Fruit fly (Drosophila melanogaster) whole organism, embryonic: ENCODE data around the gene jet.

Source experiments
- Asciz ChIP-seq: fragments of 200-800 bp; sonication (Bioruptor generic); optimal IDR thresholded peaks from 2 replicates; lab custom pipeline; 2017; ENCODE audit warnings: missing biosample characterization, mild to moderate bottlenecking, missing genetic modification characterization, missing genetic modification reagents
- Atf-2 ChIP-seq: fragments of 200-800 bp; sonication (Bioruptor generic); optimal IDR thresholded peaks from 2 replicates; lab custom pipeline; 2016; ENCODE audit warnings: missing biosample characterization, missing genetic modification characterization
- BEAF-32 ChIP-seq: fragments of 200-800 bp; sonication (Bioruptor generic); optimal IDR thresholded peaks from 3 replicates; lab custom pipeline; 2017; ENCODE audit warnings: missing biosample characterization, missing genetic modification characterization, mild to moderate bottlenecking, moderate library complexity, missing genetic modification reagents
- Bgb ChIP-seq: fragments of 200-800 bp; sonication (Bioruptor generic); IDR thresholded peaks from 2 replicates; pipeline ENCODE4 v1.3.6; 2022; ENCODE audit warnings: missing biosample characterization, missing genetic modification characterization; ENCODE audit not compliant: partially characterized antibody
- CG10267 ChIP-seq: fragments of 200-800 bp; sonication (Bioruptor generic); optimal IDR thresholded peaks from 2 replicates; lab custom pipeline; 2018; ENCODE audit warnings: missing biosample characterization, mild to moderate bottlenecking, missing genetic modification characterization, moderate library complexity
- CG11247 ChIP-seq: fragments of 200-800 bp; sonication (Bioruptor generic); IDR thresholded peaks from 2 replicates; pipeline ENCODE4 v1.3.6; 2022; ENCODE audit warnings: missing biosample characterization, missing genetic modification characterization
- CG12659 ChIP-seq: fragments of 200-800 bp; sonication (Bioruptor generic); optimal IDR thresholded peaks from 3 replicates; lab custom pipeline; 2017; ENCODE audit warnings: mild to moderate bottlenecking, missing biosample characterization, missing genetic modification reagents, missing genetic modification characterization
- CG12769 ChIP-seq: fragments of 200-800 bp; sonication (Bioruptor generic); optimal IDR thresholded peaks from 2 replicates; lab custom pipeline; 2019; ENCODE audit warnings: missing biosample characterization, mild to moderate bottlenecking, missing genetic modification characterization, moderate library complexity
- CG17802 ChIP-seq: fragments of 200-800 bp; sonication (Bioruptor generic); optimal IDR thresholded peaks from 2 replicates; lab custom pipeline; 2018; ENCODE audit warnings: missing biosample characterization, mild to moderate bottlenecking, missing genetic modification characterization, moderate library complexity
- CG17912 ChIP-seq: fragments of 200-800 bp; sonication (Bioruptor generic); optimal IDR thresholded peaks from 2 replicates; lab custom pipeline; 2018; ENCODE audit warnings: missing biosample characterization, mild to moderate bottlenecking, missing genetic modification characterization
- CG18011 ChIP-seq: fragments of 200-800 bp; sonication (Bioruptor generic); optimal IDR thresholded peaks from 2 replicates; lab custom pipeline; 2017; ENCODE audit warnings: missing biosample characterization, missing genetic modification characterization, mild to moderate bottlenecking, moderate library complexity, missing genotype
- CG2129 ChIP-seq: fragments of 200-800 bp; sonication (Bioruptor generic); IDR thresholded peaks from 2 replicates; pipeline ENCODE4 v1.3.6; 2022; ENCODE audit warnings: missing biosample characterization, missing genetic modification characterization; ENCODE audit not compliant: partially characterized antibody
- CG30403 ChIP-seq: fragments of 200-800 bp; sonication (Bioruptor generic); optimal IDR thresholded peaks from 3 replicates; lab custom pipeline; 2016; ENCODE audit warnings: missing biosample characterization, missing genetic modification characterization
- CG30431 ChIP-seq: fragments of 200-800 bp; sonication (Bioruptor generic); optimal IDR thresholded peaks from 2 replicates; lab custom pipeline; 2017; ENCODE audit warnings: missing biosample characterization, missing genetic modification characterization
- CG32772 ChIP-seq: fragments of 200-800 bp; sonication (Bioruptor generic); IDR thresholded peaks from 2 replicates; pipeline ENCODE4 v1.3.6; 2022; ENCODE audit warnings: missing biosample characterization, missing genetic modification characterization
- CG3838 ChIP-seq: fragments of 200-800 bp; sonication (Bioruptor generic); optimal IDR thresholded peaks from 3 replicates; lab custom pipeline; 2016; ENCODE audit warnings: missing biosample characterization, missing genetic modification characterization
- CG4282 ChIP-seq: fragments of 200-800 bp; sonication (Bioruptor generic); optimal IDR thresholded peaks from 2 replicates; lab custom pipeline; 2016; ENCODE audit warnings: missing biosample characterization, missing genetic modification characterization
- CG4328 ChIP-seq: fragments of 200-800 bp; sonication (Bioruptor generic); optimal IDR thresholded peaks from 3 replicates; lab custom pipeline; 2017; ENCODE audit warnings: missing biosample characterization, missing genetic modification reagents, missing genetic modification characterization
- CG4404 ChIP-seq: fragments of 200-800 bp; sonication (Bioruptor generic); IDR thresholded peaks from 2 replicates; pipeline ENCODE4 v1.3.6; 2022; ENCODE audit warnings: missing biosample characterization, missing genetic modification characterization
- CG4707 ChIP-seq: fragments of 200-800 bp; sonication (Bioruptor generic); optimal IDR thresholded peaks from 2 replicates; lab custom pipeline; 2018; ENCODE audit warnings: missing biosample characterization, mild to moderate bottlenecking, missing genetic modification characterization, moderate library complexity
- CG6683 ChIP-seq: fragments of 200-800 bp; sonication (Bioruptor generic); optimal IDR thresholded peaks from 2 replicates; lab custom pipeline; 2017; ENCODE audit warnings: missing biosample characterization, mild to moderate bottlenecking, missing genetic modification characterization, missing genetic modification reagents
- CG6813 ChIP-seq: fragments of 200-800 bp; sonication (Bioruptor generic); optimal IDR thresholded peaks from 2 replicates; lab custom pipeline; 2017; ENCODE audit warnings: missing biosample characterization, missing genetic modification characterization, mild to moderate bottlenecking, moderate library complexity, missing genetic modification reagents
- CG7271 ChIP-seq: fragments of 200-800 bp; sonication (Bioruptor generic); optimal IDR thresholded peaks from 2 replicates; lab custom pipeline; 2018; ENCODE audit warnings: missing biosample characterization, mild to moderate bottlenecking, missing genetic modification characterization, moderate library complexity
- CG9797 ChIP-seq: fragments of 200-800 bp; sonication (Bioruptor generic); optimal IDR thresholded peaks from 3 replicates; lab custom pipeline; 2018; ENCODE audit warnings: missing biosample characterization, mild to moderate bottlenecking, missing genetic modification characterization
- Dbx ChIP-seq: fragments of 200-800 bp; sonication (Bioruptor generic); IDR thresholded peaks from 3 replicates; pipeline ENCODE4 v1.3.6; 2022; ENCODE audit warnings: missing biosample characterization, missing genetic modification characterization
- Dll ChIP-seq: fragments of 200-800 bp; sonication (Bioruptor generic); IDR thresholded peaks from 4 replicates; pipeline ENCODE4 v1.3.6; 2022; ENCODE audit warnings: missing biosample characterization, missing genetic modification characterization; ENCODE audit not compliant: partially characterized antibody
- Elba2 ChIP-seq: fragments of 200-800 bp; sonication (Bioruptor generic); optimal IDR thresholded peaks from 3 replicates; lab custom pipeline; 2016; ENCODE audit warnings: missing biosample characterization, missing genetic modification characterization
- Ets97D ChIP-seq: fragments of 200-800 bp; sonication (Bioruptor generic); optimal IDR thresholded peaks from 3 replicates; lab custom pipeline; 2016; ENCODE audit warnings: missing biosample characterization, missing genetic modification characterization
- Hand ChIP-seq: fragments of 200-800 bp; sonication (Bioruptor generic); optimal IDR thresholded peaks from 2 replicates; lab custom pipeline; 2017; ENCODE audit warnings: mild to moderate bottlenecking, missing biosample characterization, missing genetic modification reagents, missing genetic modification characterization
- HmgZ ChIP-seq: fragments of 200-800 bp; sonication (Bioruptor generic); optimal IDR thresholded peaks from 2 replicates; lab custom pipeline; 2018; ENCODE audit warnings: missing biosample characterization, mild to moderate bottlenecking, missing genetic modification characterization
- Hmx ChIP-seq: fragments of 200-800 bp; sonication (Bioruptor generic); optimal IDR thresholded peaks from 2 replicates; lab custom pipeline; 2016; ENCODE audit warnings: missing biosample characterization, missing genetic modification characterization
- Hsf ChIP-seq: fragments of 200-800 bp; sonication (Bioruptor generic); optimal IDR thresholded peaks from 3 replicates; lab custom pipeline; 2016; ENCODE audit warnings: missing biosample characterization, missing genetic modification characterization
- NC2α ChIP-seq: fragments of 200-800 bp; sonication (Bioruptor generic); optimal IDR thresholded peaks from 2 replicates; lab custom pipeline; 2016; ENCODE audit warnings: missing biosample characterization, missing genetic modification characterization
- Six4 ChIP-seq: fragments of 200-800 bp; sonication (Bioruptor generic); optimal IDR thresholded peaks from 2 replicates; lab custom pipeline; 2016; ENCODE audit warnings: missing biosample characterization, missing genetic modification characterization
- Sry-β ChIP-seq: fragments of 200-800 bp; sonication (Bioruptor generic); optimal IDR thresholded peaks from 2 replicates; lab custom pipeline; 2018; ENCODE audit warnings: missing biosample characterization, mild to moderate bottlenecking, missing genetic modification characterization, moderate library complexity
- aop ChIP-seq: fragments of 200-800 bp; sonication (Bioruptor generic); IDR thresholded peaks from 2 replicates; pipeline ENCODE4 v1.3.6; 2022; ENCODE audit warnings: missing biosample characterization, missing genetic modification characterization
- chinmo ChIP-seq: fragments of 200-800 bp; sonication (Bioruptor generic); IDR thresholded peaks from 4 replicates; pipeline ENCODE4 v1.3.6; 2022; ENCODE audit warnings: missing biosample characterization, missing genetic modification characterization; ENCODE audit not compliant: partially characterized antibody
- danr ChIP-seq: fragments of 200-800 bp; sonication (Bioruptor generic); IDR thresholded peaks from 2 replicates; pipeline ENCODE4 v1.3.6; 2022; ENCODE audit warnings: missing biosample characterization, missing genetic modification characterization
- gcm2 ChIP-seq: fragments of 200-800 bp; sonication (Bioruptor generic); optimal IDR thresholded peaks from 2 replicates; lab custom pipeline; 2016; ENCODE audit warnings: missing biosample characterization, missing genetic modification characterization
- gfzf ChIP-seq: fragments of 200-800 bp; sonication (Bioruptor generic); optimal IDR thresholded peaks from 2 replicates; lab custom pipeline; 2016; ENCODE audit warnings: missing biosample characterization, mild to moderate bottlenecking, missing genetic modification characterization, moderate library complexity
- h ChIP-seq: fragments of >200 bp; optimal IDR thresholded peaks from 2 replicates; lab custom pipeline; 2017
- hkb ChIP-seq, 2 experiments: fragments of 200-800 bp in 1 of 2; fragments of >200 bp in 1 of 2; sonication (Bioruptor generic) in 1 of 2; IDR thresholded peaks in 1 of 2; optimal IDR thresholded peaks in 1 of 2; 2 replicates each; pipeline versions ENCODE4 v1.3.6 to Lab custom; 2017 to 2022; ENCODE audit warnings: missing biosample characterization in 1 of 2, missing genetic modification characterization in 1 of 2
- kni ChIP-seq: fragments of 200-800 bp; sonication (Bioruptor generic); optimal IDR thresholded peaks from 3 replicates; lab custom pipeline; 2017; ENCODE audit warnings: mild to moderate bottlenecking, missing biosample characterization, missing genetic modification reagents, missing genetic modification characterization
- pho ChIP-seq: fragments of 200-800 bp; sonication (Bioruptor generic); optimal IDR thresholded peaks from 2 replicates; lab custom pipeline; 2016; ENCODE audit warnings: missing biosample characterization, missing genetic modification characterization
- phol ChIP-seq: fragments of 200-800 bp; sonication (Bioruptor generic); optimal IDR thresholded peaks from 3 replicates; lab custom pipeline; 2018; ENCODE audit warnings: missing biosample characterization, mild to moderate bottlenecking, missing genetic modification characterization, moderate library complexity
- sim ChIP-seq: fragments of 200-800 bp; sonication (Bioruptor generic); IDR thresholded peaks from 2 replicates; pipeline ENCODE4 v1.3.6; 2022; ENCODE audit warnings: missing biosample characterization, missing genetic modification characterization
- sisA ChIP-seq: fragments of 200-800 bp; sonication (Bioruptor generic); IDR thresholded peaks from 2 replicates; pipeline ENCODE4 v1.3.6; 2022; ENCODE audit warnings: missing biosample characterization, missing genetic modification characterization
- ttk ChIP-seq: fragments of 200-800 bp; sonication (Bioruptor generic); IDR thresholded peaks from 2 replicates; pipeline ENCODE4 v2.1.2; 2022; ENCODE audit warnings: missing biosample characterization, missing genetic modification characterization
- zen ChIP-seq: fragments of 200-800 bp; sonication (Bioruptor generic); optimal IDR thresholded peaks from 3 replicates; lab custom pipeline; 2018; ENCODE audit warnings: missing biosample characterization, mild to moderate bottlenecking, missing genetic modification characterization, moderate library complexity

The jet gene

dm6 chr2L:4976988-4977551 is 27.5 kb upstream of the jet start, which contains the start of the genes Gmd and CG3792 (continued):
- peak; percentile 45 for TF ChIP-seq CG9797 (GFP tag; lab: Kevin White, UChicago)
- peak; percentile 96 for TF ChIP-seq pho (GFP tag; lab: Kevin White, UChicago)
- peak; percentile 97 for TF ChIP-seq CG32772 (GFP tag; lab: Robert Waterston, UW)
- TF ChIP-seq Ets97D (GFP tag; lab: Kevin White, UChicago), result peak; percentile 87
- TF ChIP-seq CG3838 (GFP tag; lab: Kevin White, UChicago), result peak; percentile 87
- TF ChIP-seq phol (tag; lab: Kevin White, UChicago), result peak; percentile 96
- peak; percentile 90 for TF ChIP-seq Elba2
- peak; percentile 90 for TF ChIP-seq Dll (GFP tag; lab: Robert Waterston, UW)
- TF ChIP-seq gcm2 (GFP tag; lab: Kevin White, UChicago), result peak; percentile 90
- TF ChIP-seq Hmx, result peak; percentile 92
- TF ChIP-seq CG4282 (GFP tag; lab: Kevin White, UChicago), result peak; percentile 96
- TF ChIP-seq CG6813 (GFP tag; lab: Kevin White, UChicago), result peak; percentile 92
- TF ChIP-seq CG18011 (GFP tag; lab: Kevin White, UChicago), result peak; percentile 84
- TF ChIP-seq CG12659 (GFP tag; lab: Kevin White, UChicago), result peak; percentile 97
- TF ChIP-seq Dbx (GFP tag; lab: Robert Waterston, UW), result peak; percentile 97
- TF ChIP-seq CG7271 (tag; lab: Kevin White, UChicago), result peak; percentile 77
- peak; percentile 96 for TF ChIP-seq Atf-2 (GFP tag; lab: Kevin White, UChicago)
- TF ChIP-seq CG10267, result peak; percentile 98
- peak; percentile 17 for TF ChIP-seq hkb (optimal IDR thresholded peaks at IDR 0.05; lab: Kevin White, UChicago)
- TF ChIP-seq hkb (GFP tag; IDR thresholded peaks at IDR 0.05; lab: Robert Waterston, UW), result peak; percentile 96
- no peak for TF ChIP-seq chinmo (GFP tag; lab: Robert Waterston, UW)
- no peak for TF ChIP-seq Asciz (GFP tag; lab: Kevin White, UChicago)
- TF ChIP-seq kni, result peak; percentile 77
- peak; percentile 76 for TF ChIP-seq Sry-β (GFP tag; lab: Kevin White, UChicago)
- peak; percentile 64 for TF ChIP-seq CG17912 (GFP tag; lab: Kevin White, UChicago)
- TF ChIP-seq CG4404, result peak; percentile 96
- TF ChIP-seq h (lab: Kevin White, UChicago), result no peak
- peak; percentile 97 for TF ChIP-seq Hsf (GFP tag; lab: Kevin White, UChicago)
- TF ChIP-seq CG4328 (GFP tag; lab: Kevin White, UChicago), result peak; percentile 95
- TF ChIP-seq Bgb, result peak; percentile 78
- peak; percentile 96 for TF ChIP-seq CG11247 (GFP tag; lab: Robert Waterston, UW)
- peak; percentile 92 for TF ChIP-seq Six4
- TF ChIP-seq CG17802 (tag; lab: Kevin White, UChicago), result peak; percentile 81
- peak; percentile 90 for TF ChIP-seq CG6683 (GFP tag; lab: Kevin White, UChicago)
- TF ChIP-seq CG30403 (GFP tag; lab: Kevin White, UChicago), result peak; percentile 97
- TF ChIP-seq ttk, result peak; percentile 92
- peak; percentile 95 for TF ChIP-seq sisA (GFP tag; lab: Robert Waterston, UW)
- TF ChIP-seq CG2129 (GFP tag; lab: Robert Waterston, UW), result peak; percentile 56
- TF ChIP-seq CG12769 (tag; lab: Kevin White, UChicago), result no peak
- peak; percentile 93 for TF ChIP-seq zen (tag; lab: Kevin White, UChicago)
- TF ChIP-seq BEAF-32, result peak; percentile 84
- peak; percentile 68 for TF ChIP-seq Hand (GFP tag; lab: Kevin White, UChicago)
- peak; percentile 95 for TF ChIP-seq CG4707 (GFP tag; lab: Kevin White, UChicago)
- TF ChIP-seq aop, result no peak; the same call in 1 of the 2 replicates
- TF ChIP-seq sim (GFP tag; lab: Robert Waterston, UW), result peak; percentile 94
- TF ChIP-seq HmgZ (tag; lab: Kevin White, UChicago), result peak; percentile 96
- TF ChIP-seq danr (GFP tag; lab: Robert Waterston, UW), result peak; percentile 93
- TF ChIP-seq CG30431 (GFP tag; lab: Kevin White, UChicago), result peak; percentile 90
- peak; percentile 25 for TF ChIP-seq gfzf (GFP tag; lab: Kevin White, UChicago)
- TF ChIP-seq NC2α, result peak; percentile 90
